Worm (Caenorhabditis elegans) whole organism, L4 larva: ENCODE results near the gene sqv-3.

Source experiments
- D1046.2 ChIP-seq: fragments of 200-800 bp; sonication (Bioruptor generic); IDR thresholded peaks from 2 replicates; pipeline ENCODE4 v1.3.6; 2022; ENCODE audit warnings: missing genetic modification characterization, missing compliant biosample characterization
- F10B5.3 ChIP-seq: sonication (generic microtip); optimal IDR thresholded peaks from 2 replicates; lab custom pipeline; 2016; ENCODE audit warnings: mild to moderate bottlenecking, missing genetic modification characterization, missing compliant biosample characterization
- F44E2.7 ChIP-seq: fragments of 200-800 bp; sonication (Bioruptor generic); IDR thresholded peaks from 2 replicates; pipeline ENCODE4 v2.1.2; 2022; ENCODE audit warnings: missing genetic modification characterization, missing compliant biosample characterization
- F49E8.2 ChIP-seq: sonication (generic microtip); optimal IDR thresholded peaks from 2 replicates; lab custom pipeline; 2016; ENCODE audit warnings: missing compliant biosample characterization, mild to moderate bottlenecking, missing genetic modification characterization, borderline replicate concordance
- R02D3.7 ChIP-seq: fragments of 150-350 bp; sonication (generic microtip); optimal IDR thresholded peaks from 3 replicates; lab custom pipeline; 2014; ENCODE audit warnings: missing biosample characterization, missing genetic modification characterization
- T20F7.1 ChIP-seq: fragments of 200-800 bp; sonication (Bioruptor generic); optimal IDR thresholded peaks from 2 replicates; lab custom pipeline; 2018; ENCODE audit warnings: mild to moderate bottlenecking, missing genetic modification characterization, missing compliant biosample characterization
- T26A8.4 ChIP-seq: fragments of 200-800 bp; sonication (Bioruptor generic); IDR thresholded peaks from 2 replicates; pipeline ENCODE4 v1.3.6; 2022; ENCODE audit warnings: missing genetic modification characterization, missing compliant biosample characterization
- Y105C5A.15 ChIP-seq: fragments of 200-800 bp; sonication (Bioruptor generic); IDR thresholded peaks from 2 replicates; pipeline ENCODE4 v1.3.6; 2022; ENCODE audit warnings: missing genetic modification characterization, missing compliant biosample characterization
- Y5F2A.4 ChIP-seq: fragments of 200-800 bp; sonication (Bioruptor generic); optimal IDR thresholded peaks from 2 replicates; lab custom pipeline; 2018; ENCODE audit warnings: mild to moderate bottlenecking, missing genetic modification characterization, missing compliant biosample characterization
- ZK546.5 ChIP-seq, 2 experiments: sonication (generic microtip); optimal IDR thresholded peaks; 2 replicates each; lab custom pipeline; 2017; ENCODE audit warnings: missing biosample characterization in 2 of 2, missing genetic modification characterization in 2 of 2
- aha-1 ChIP-seq: fragments of 150-350 bp; peaks from one replicate; lab custom pipeline; 2014; ENCODE audit warnings: missing biosample characterization, missing genetic modification characterization
- ama-1 ChIP-seq: fragments of 150-350 bp; optimal IDR thresholded peaks from 2 replicates; lab custom pipeline; 2014; ENCODE audit warnings: inconsistent platforms, mixed read lengths
- arid-1 ChIP-seq: fragments of 200-800 bp; sonication (Bioruptor generic); conservative IDR thresholded peaks from 2 replicates; pipeline ENCODE4 v1.3.6; 2022; ENCODE audit warnings: missing genetic modification reagents, missing genetic modification characterization, missing compliant biosample characterization
- attf-4 ChIP-seq: sonication (generic microtip); optimal IDR thresholded peaks from 3 replicates; lab custom pipeline; 2017; ENCODE audit warnings: missing biosample characterization, missing genetic modification characterization
- ceh-20 ChIP-seq: fragments of 200-800 bp; sonication (Bioruptor generic); IDR thresholded peaks from 2 replicates; pipeline ENCODE4 v1.3.6; 2022; ENCODE audit warnings: missing genetic modification reagents, missing genetic modification characterization, missing compliant biosample characterization
- ceh-44 ChIP-seq: fragments of 200-800 bp; sonication (Bioruptor generic); IDR thresholded peaks from 2 replicates; pipeline ENCODE4 v1.3.6; 2022; ENCODE audit warnings: missing genetic modification reagents, missing genetic modification characterization, missing compliant biosample characterization
- cey-2 ChIP-seq: sonication (generic microtip); optimal IDR thresholded peaks from 3 replicates; lab custom pipeline; 2017; ENCODE audit warnings: missing genetic modification characterization, mild to moderate bottlenecking, missing compliant biosample characterization, antibody characterized with exemption, borderline replicate concordance; ENCODE audit not compliant: insufficient read depth
- ctbp-1 ChIP-seq: fragments of 200-800 bp; sonication (Bioruptor generic); IDR thresholded peaks from 2 replicates; pipeline ENCODE4 v1.3.6; 2022; ENCODE audit warnings: missing genetic modification reagents, missing genetic modification characterization, missing compliant biosample characterization
- daf-16 ChIP-seq, 3 experiments: sonication (generic microtip); optimal IDR thresholded peaks; 2 replicates each; lab custom pipeline; 2016 to 2017; ENCODE audit warnings: missing genetic modification characterization in 3 of 3, missing genetic modification reagents in 3 of 3, mild to moderate bottlenecking in 2 of 3, missing compliant biosample characterization in 2 of 3, missing biosample characterization in 1 of 3, moderate library complexity in 1 of 3
- dmd-6 ChIP-seq: fragments of 200-800 bp; sonication (Bioruptor generic); IDR thresholded peaks from 2 replicates; pipeline ENCODE4 v1.3.6; 2022; ENCODE audit warnings: missing genetic modification reagents, missing genetic modification characterization, missing compliant biosample characterization
- duxl-1 ChIP-seq: sonication (generic microtip); optimal IDR thresholded peaks from 2 replicates; lab custom pipeline; 2016; ENCODE audit warnings: mild to moderate bottlenecking, missing genetic modification characterization, moderate library complexity, missing compliant biosample characterization; ENCODE audit not compliant: poor library complexity
- dve-1 ChIP-seq: sonication (generic microtip); optimal IDR thresholded peaks from 2 replicates; lab custom pipeline; 2017; ENCODE audit warnings: antibody characterized with exemption, mild to moderate bottlenecking, missing genetic modification characterization, missing compliant biosample characterization; ENCODE audit not compliant: insufficient read depth
- egl-43 ChIP-seq: fragments of 200-800 bp; sonication (Bioruptor generic); IDR thresholded peaks from 2 replicates; pipeline ENCODE4 v1.3.6; 2022; ENCODE audit warnings: missing genetic modification reagents, missing genetic modification characterization, missing compliant biosample characterization
- fos-1 ChIP-seq: fragments of 150-350 bp; optimal IDR thresholded peaks from 2 replicates; lab custom pipeline; 2014; ENCODE audit warnings: missing biosample characterization, missing genetic modification characterization
- gei-8 ChIP-seq: fragments of 200-800 bp; sonication (Bioruptor generic); optimal IDR thresholded peaks from 2 replicates; lab custom pipeline; 2018; ENCODE audit warnings: mild to moderate bottlenecking, missing genetic modification characterization, missing compliant biosample characterization
- hmg-1.1 ChIP-seq: fragments of 200-800 bp; sonication (Bioruptor generic); IDR thresholded peaks from 2 replicates; pipeline ENCODE4 v1.3.6; 2022; ENCODE audit warnings: missing genetic modification reagents, missing genetic modification characterization, missing compliant biosample characterization
- lim-7 ChIP-seq: fragments of 200-800 bp; sonication (Bioruptor generic); IDR thresholded peaks from 2 replicates; pipeline ENCODE4 v1.3.6; 2022; ENCODE audit warnings: missing genetic modification characterization, missing compliant biosample characterization
- lin-1 ChIP-seq: fragments of 200-800 bp; sonication (Bioruptor generic); IDR thresholded peaks from 2 replicates; pipeline ENCODE4 v1.3.6; 2022; ENCODE audit warnings: missing genetic modification reagents, missing genetic modification characterization, missing compliant biosample characterization
- lin-29 ChIP-seq: fragments of 200-800 bp; sonication (Bioruptor generic); IDR thresholded peaks from 2 replicates; pipeline ENCODE4 v1.3.6; 2022; ENCODE audit warnings: missing genetic modification reagents, missing genetic modification characterization, missing compliant biosample characterization
- lin-38 ChIP-seq: fragments of 200-800 bp; sonication (Bioruptor generic); IDR thresholded peaks from 2 replicates; pipeline ENCODE4 v1.3.6; 2022; ENCODE audit warnings: missing genetic modification reagents, missing genetic modification characterization, missing compliant biosample characterization
- lsy-2 ChIP-seq, 2 experiments: fragments of 150-350 bp in 1 of 2; sonication (generic microtip) in 1 of 2; optimal IDR thresholded peaks; 2 replicates each; lab custom pipeline; 2014 to 2017; ENCODE audit warnings: missing biosample characterization in 2 of 2, missing genetic modification characterization in 2 of 2
- mep-1 ChIP-seq: fragments of 150-350 bp; sonication (generic microtip); optimal IDR thresholded peaks from 3 replicates; lab custom pipeline; 2014; ENCODE audit warnings: missing biosample characterization, missing genetic modification characterization
- nhr-102 ChIP-seq: sonication (generic microtip); optimal IDR thresholded peaks from 2 replicates; lab custom pipeline; 2016; ENCODE audit warnings: mild to moderate bottlenecking, missing genetic modification characterization, moderate library complexity, missing compliant biosample characterization
- nhr-11 ChIP-seq: fragments of 150-350 bp; optimal IDR thresholded peaks from 2 replicates; lab custom pipeline; 2014; ENCODE audit warnings: missing biosample characterization, missing genetic modification characterization
- nhr-111 ChIP-seq: fragments of 200-800 bp; sonication (Bioruptor generic); optimal IDR thresholded peaks from 2 replicates; lab custom pipeline; 2018; ENCODE audit warnings: mild to moderate bottlenecking, missing genetic modification characterization, missing compliant biosample characterization
- nhr-42 ChIP-seq: fragments of 200-800 bp; sonication (Bioruptor generic); IDR thresholded peaks from 2 replicates; pipeline ENCODE4 v1.3.6; 2022; ENCODE audit warnings: missing genetic modification characterization, missing compliant biosample characterization
- nhr-48 ChIP-seq: sonication (generic microtip); optimal IDR thresholded peaks from 2 replicates; lab custom pipeline; 2016; ENCODE audit warnings: mild to moderate bottlenecking, missing genetic modification characterization, missing compliant biosample characterization
- nhr-77 ChIP-seq: fragments of 150-350 bp; optimal IDR thresholded peaks from 2 replicates; lab custom pipeline; 2014; ENCODE audit warnings: missing biosample characterization, missing genetic modification characterization
- pha-4 ChIP-seq, 2 experiments: fragments of 150-350 bp in 1 of 2; fragments of 200-800 bp in 1 of 2; sonication (Bioruptor generic) in 1 of 2; IDR thresholded peaks in 1 of 2; optimal IDR thresholded peaks in 1 of 2; 2 replicates each; pipeline versions ENCODE4 v1.3.6 to Lab custom; 2014 to 2022; ENCODE audit warnings: missing genetic modification characterization in 2 of 2, missing genetic modification reagents in 2 of 2, missing biosample characterization in 1 of 2, missing compliant biosample characterization in 1 of 2
- rbr-2 ChIP-seq: sonication (generic microtip); optimal IDR thresholded peaks from 2 replicates; lab custom pipeline; 2016; ENCODE audit warnings: missing genotype, missing genetic modification characterization, missing compliant biosample characterization
- sdz-12 ChIP-seq: fragments of 200-800 bp; sonication (Bioruptor generic); optimal IDR thresholded peaks from 2 replicates; lab custom pipeline; 2018; ENCODE audit warnings: mild to moderate bottlenecking, missing genetic modification characterization, missing compliant biosample characterization
- spr-1 ChIP-seq: sonication (generic microtip); optimal IDR thresholded peaks from 2 replicates; lab custom pipeline; 2016; ENCODE audit warnings: mild to moderate bottlenecking, missing genetic modification characterization, missing compliant biosample characterization
- spr-3 ChIP-seq: fragments of 200-800 bp; sonication (Bioruptor generic); optimal IDR thresholded peaks from 2 replicates; lab custom pipeline; 2018; ENCODE audit warnings: mild to moderate bottlenecking, missing genetic modification characterization, missing compliant biosample characterization
- unc-39 ChIP-seq: sonication (generic microtip); optimal IDR thresholded peaks from 2 replicates; lab custom pipeline; 2017; ENCODE audit warnings: missing biosample characterization, missing genetic modification characterization
- vab-7 ChIP-seq: fragments of 200-800 bp; sonication (Bioruptor generic); IDR thresholded peaks from 2 replicates; pipeline ENCODE4 v1.3.6; 2022; ENCODE audit warnings: missing genetic modification reagents, missing genetic modification characterization, missing compliant biosample characterization
- zag-1 ChIP-seq: fragments of 150-350 bp; optimal IDR thresholded peaks from 2 replicates; lab custom pipeline; 2014; ENCODE audit warnings: missing biosample characterization, missing genetic modification characterization
- zfp-3 ChIP-seq: fragments of 200-800 bp; sonication (Bioruptor generic); conservative IDR thresholded peaks from 2 replicates; pipeline ENCODE4 v1.3.6; 2022; ENCODE audit warnings: missing genetic modification reagents, missing genetic modification characterization, missing compliant biosample characterization

Gene sqv-3

DNA sequence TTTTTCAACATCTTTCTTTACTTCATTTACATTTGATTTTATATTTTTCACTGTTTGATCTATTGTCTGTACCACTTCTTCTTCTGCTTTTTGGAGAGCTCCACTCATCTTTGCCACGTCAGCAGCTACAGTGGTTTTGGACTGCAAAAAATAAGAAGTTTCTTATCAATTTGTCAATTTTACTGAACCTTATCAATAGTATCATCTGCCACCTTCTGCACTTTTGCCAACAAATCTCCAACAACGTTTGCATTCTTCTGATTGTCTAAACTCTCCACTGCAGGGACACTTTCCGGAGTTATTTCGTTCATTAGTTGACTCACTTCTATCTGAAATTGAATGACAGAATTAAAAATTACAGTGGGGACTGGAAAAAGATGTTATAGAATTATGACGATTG lies 6.6 kb upstream of the sqv-3 start (continued):
- no peak for TF ChIP-seq daf-16 (GFP tag; optimal IDR thresholded peaks at IDR 0.05; lab: Kevin White, UChicago)
- TF ChIP-seq daf-16 (tag; optimal IDR thresholded peaks at IDR 0.05; lab: Kevin White, UChicago), result peak; percentile 33
- no peak for TF ChIP-seq cey-2 (tag; lab: Kevin White, UChicago)
- TF ChIP-seq duxl-1, result no peak
- TF ChIP-seq nhr-42 (GFP tag; lab: Robert Waterston, UW), result no peak
- no peak for TF ChIP-seq lim-7 (GFP tag; lab: Robert Waterston, UW)
- no peak for TF ChIP-seq F44E2.7 (GFP tag; lab: Robert Waterston, UW)
- no peak for TF ChIP-seq unc-39
- TF ChIP-seq nhr-11 (tag; lab: Kevin White, UChicago), result no peak
- TF ChIP-seq lsy-2 (tag; optimal IDR thresholded peaks at IDR 0.05; lab: Kevin White, UChicago), result peak in 1 of 2 experiments; percentile 10
- no peak for TF ChIP-seq F10B5.3 (tag; lab: Kevin White, UChicago)
- peak; percentile 17 for TF ChIP-seq nhr-77
- no peak for TF ChIP-seq Y105C5A.15
- no peak for TF ChIP-seq D1046.2
- TF ChIP-seq lin-1 (GFP tag; lab: Robert Waterston, UW), result no peak
- TF ChIP-seq gei-8 (GFP tag; lab: Kevin White, UChicago), result no peak

DNA sequence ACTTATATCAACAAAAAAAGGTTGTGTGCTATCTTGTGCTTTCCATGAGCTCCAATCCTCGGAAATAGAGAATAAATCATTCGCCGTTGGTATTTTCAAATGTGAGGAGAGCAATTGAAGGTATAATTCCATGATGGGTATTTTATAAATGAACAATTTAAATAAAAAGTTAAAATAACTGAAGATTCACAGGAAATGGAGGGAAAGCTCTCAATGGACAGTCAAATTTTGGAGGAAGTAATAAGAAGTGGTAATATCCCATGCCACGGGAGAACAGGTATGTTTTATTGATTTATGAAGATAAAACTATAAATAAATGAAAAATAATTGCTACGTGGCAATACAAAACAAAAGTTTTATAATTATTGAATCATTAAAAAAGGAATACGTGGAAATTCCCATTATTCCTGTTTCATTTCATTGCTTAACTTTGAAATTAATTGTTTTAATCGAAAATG lies 3.0 kb upstream of the sqv-3 start:
- TF ChIP-seq ceh-44 (GFP tag; lab: Robert Waterston, UW), result no peak
- peak in 1 of 2 experiments; percentile 50 for TF ChIP-seq lsy-2 (tag; optimal IDR thresholded peaks at IDR 0.05; lab: Kevin White, UChicago)
- peak; percentile 76 for TF ChIP-seq sdz-12
- TF ChIP-seq T20F7.1 (GFP tag; lab: Kevin White, UChicago), result peak; percentile 47
- 0 out of 2 replicates have a peak, but pooled peaks have one; percentile 4 for TF ChIP-seq pha-4 (GFP tag; IDR thresholded peaks at IDR 0.05; lab: Robert Waterston, UW)
- no peak for TF ChIP-seq pha-4 (tag; optimal IDR thresholded peaks at IDR 0.05; lab: Kevin White, UChicago)
- no peak for TF ChIP-seq dmd-6
- TF ChIP-seq fos-1 (tag; lab: Kevin White, UChicago), result peak; percentile 51
- peak; percentile 26 for TF ChIP-seq nhr-48 (tag; lab: Kevin White, UChicago)
- TF ChIP-seq spr-3, result peak; percentile 40
- TF ChIP-seq ctbp-1, result 0 out of 2 replicates have a peak, but pooled peaks have one; percentile 38
- TF ChIP-seq attf-4 (tag; lab: Kevin White, UChicago), result no peak
- TF ChIP-seq daf-16 (GFP tag; optimal IDR thresholded peaks at IDR 0.05; lab: Kevin White, UChicago), result peak in 1 of 2 experiments; percentile 62
- TF ChIP-seq daf-16 (tag; optimal IDR thresholded peaks at IDR 0.05; lab: Kevin White, UChicago), result peak; percentile 61
- no peak for TF ChIP-seq ZK546.5 (tag; optimal IDR thresholded peaks at IDR 0.05; lab: Kevin White, UChicago)
- TF ChIP-seq nhr-11 (tag; lab: Kevin White, UChicago), result no peak
- peak; percentile 26 for TF ChIP-seq spr-1
- no peak for TF ChIP-seq R02D3.7 (tag; lab: Kevin White, UChicago)
- peak; percentile 65 for TF ChIP-seq mep-1 (tag; lab: Kevin White, UChicago)
- peak; percentile 73 for TF ChIP-seq nhr-102 (tag; lab: Kevin White, UChicago)
- no peak for TF ChIP-seq lin-29 (GFP tag; lab: Robert Waterston, UW)
- TF ChIP-seq nhr-111 (GFP tag; lab: Kevin White, UChicago), result peak; percentile 51
- TF ChIP-seq F10B5.3 (tag; lab: Kevin White, UChicago), result no peak
- TF ChIP-seq zfp-3 (GFP tag; lab: Robert Waterston, UW), result peak; percentile 83
- TF ChIP-seq Y105C5A.15, result 0 out of 2 replicates have a peak, but pooled peaks have one; percentile 7
- no peak for TF ChIP-seq arid-1 (GFP tag; lab: Robert Waterston, UW)
- TF ChIP-seq ceh-20 (GFP tag; lab: Robert Waterston, UW), result no peak
- TF ChIP-seq T26A8.4, result peak; percentile 55
- peak; percentile 68 for TF ChIP-seq ama-1 (lab: Kevin White, UChicago)
- TF ChIP-seq vab-7 (GFP tag; lab: Robert Waterston, UW), result no peak
- peak; percentile 36; the same call in 1 of the 2 replicates for TF ChIP-seq hmg-1.1 (GFP tag; lab: Robert Waterston, UW)
- TF ChIP-seq aha-1 (tag; lab: Kevin White, UChicago), result peak; percentile 26
- peak; percentile 78 for TF ChIP-seq dve-1 (tag; lab: Kevin White, UChicago)
- TF ChIP-seq F49E8.2 (tag; lab: Kevin White, UChicago), result no peak
- TF ChIP-seq lin-38 (GFP tag; lab: Robert Waterston, UW), result peak; percentile 62
- no peak for TF ChIP-seq egl-43 (GFP tag; lab: Robert Waterston, UW)
- TF ChIP-seq lim-7 (GFP tag; lab: Robert Waterston, UW), result no peak
- TF ChIP-seq Y5F2A.4, result no peak
- TF ChIP-seq rbr-2, result no peak
- TF ChIP-seq zag-1, result no peak
